Worm (Caenorhabditis elegans) whole organism, young adult: ENCODE data around the gene gtf-2E2.

Experiments
- C06A6.2 ChIP-seq: fragments of 200-800 bp; sonication (Bioruptor generic); conservative IDR thresholded peaks from 2 replicates; pipeline ENCODE4 v1.3.6; 2022; ENCODE audit warnings: missing genetic modification characterization, missing compliant biosample characterization
- C17E4.6 ChIP-seq: fragments of 200-800 bp; sonication (Bioruptor generic); IDR thresholded peaks from 2 replicates; pipeline ENCODE4 v1.3.6; 2022; ENCODE audit warnings: missing genetic modification reagents, missing genetic modification characterization, missing compliant biosample characterization
- F33H1.4 ChIP-seq: fragments of 200-800 bp; sonication (Bioruptor generic); IDR thresholded peaks from 2 replicates; pipeline ENCODE4 v1.3.6; 2022; ENCODE audit warnings: missing genetic modification reagents, missing genetic modification characterization, missing compliant biosample characterization
- F37B4.10 ChIP-seq: fragments of 200-800 bp; sonication (Bioruptor generic); IDR thresholded peaks from 2 replicates; pipeline ENCODE4 v1.3.6; 2022; ENCODE audit warnings: missing genetic modification characterization, missing compliant biosample characterization
- F55B11.4 ChIP-seq: sonication (generic microtip); optimal IDR thresholded peaks from 2 replicates; lab custom pipeline; 2016; ENCODE audit warnings: missing compliant biosample characterization, missing genetic modification characterization, borderline replicate concordance; ENCODE audit not compliant: insufficient read depth
- T07F8.4 ChIP-seq: sonication (generic microtip); optimal IDR thresholded peaks from 2 replicates; lab custom pipeline; 2016; ENCODE audit warnings: mild to moderate bottlenecking, missing genetic modification characterization, moderate library complexity, missing compliant biosample characterization
- Y53F4B.3 ChIP-seq: fragments of 200-800 bp; sonication (Bioruptor generic); IDR thresholded peaks from 2 replicates; pipeline ENCODE4 v1.3.6; 2022; ENCODE audit warnings: missing genetic modification reagents, missing genetic modification characterization, missing compliant biosample characterization
- Y53G8AR.9 ChIP-seq: fragments of 200-800 bp; sonication (Bioruptor generic); conservative IDR thresholded peaks from 2 replicates; pipeline ENCODE4 v1.3.6; 2022; ENCODE audit warnings: missing genetic modification reagents, missing genetic modification characterization, missing compliant biosample characterization
- Y79H2A.3 ChIP-seq: fragments of 200-800 bp; sonication (Bioruptor generic); conservative IDR thresholded peaks from 2 replicates; pipeline ENCODE4 v1.3.6; 2022; ENCODE audit warnings: missing genetic modification reagents, missing genetic modification characterization, missing compliant biosample characterization
- Y95B8A.8 ChIP-seq: fragments of 200-800 bp; sonication (Bioruptor generic); IDR thresholded peaks from 2 replicates; pipeline ENCODE4 v1.3.6; 2022; ENCODE audit warnings: missing genetic modification reagents, missing genetic modification characterization, missing compliant biosample characterization
- atf-7 ChIP-seq: sonication (generic microtip); optimal IDR thresholded peaks from 2 replicates; lab custom pipeline; 2017; ENCODE audit warnings: mild to moderate bottlenecking, missing genetic modification characterization, missing compliant biosample characterization
- athp-1 ChIP-seq: sonication (generic microtip); optimal IDR thresholded peaks from 2 replicates; lab custom pipeline; 2017; ENCODE audit warnings: mild to moderate bottlenecking, missing genetic modification characterization, missing compliant biosample characterization
- attf-5 ChIP-seq: fragments of 200-800 bp; sonication (Bioruptor generic); optimal IDR thresholded peaks from 2 replicates; lab custom pipeline; 2018; ENCODE audit warnings: mild to moderate bottlenecking, missing genetic modification characterization, missing compliant biosample characterization
- ccch-3 ChIP-seq: fragments of 200-800 bp; sonication (Bioruptor generic); optimal IDR thresholded peaks from 2 replicates; lab custom pipeline; 2018; ENCODE audit warnings: mild to moderate bottlenecking, missing genetic modification characterization, missing compliant biosample characterization
- cebp-1 ChIP-seq, 2 experiments: fragments of 200-800 bp in 1 of 2; sonication (Bioruptor generic) in 1 of 2; sonication (generic microtip) in 1 of 2; IDR thresholded peaks in 1 of 2; optimal IDR thresholded peaks in 1 of 2; 2 replicates each; pipeline versions ENCODE4 v1.3.6 to Lab custom; 2017 to 2022; ENCODE audit warnings: missing compliant biosample characterization in 2 of 2, missing genetic modification characterization in 2 of 2, mild to moderate bottlenecking in 1 of 2, missing genetic modification reagents in 1 of 2, moderate library complexity in 1 of 2
- ceh-100 ChIP-seq: fragments of 200-800 bp; sonication (Bioruptor generic); IDR thresholded peaks from 2 replicates; pipeline ENCODE4 v1.3.6; 2022; ENCODE audit warnings: missing genetic modification reagents, missing genetic modification characterization, missing compliant biosample characterization
- ceh-40 ChIP-seq: fragments of 200-800 bp; sonication (Bioruptor generic); IDR thresholded peaks from 2 replicates; pipeline ENCODE4 v1.3.6; 2022; ENCODE audit warnings: missing genetic modification characterization, missing compliant biosample characterization
- ceh-58 ChIP-seq: fragments of 200-800 bp; sonication (Bioruptor generic); IDR thresholded peaks from 2 replicates; pipeline ENCODE4 v1.3.6; 2022; ENCODE audit warnings: missing genetic modification characterization, missing compliant biosample characterization
- ceh-91 ChIP-seq: fragments of 200-800 bp; sonication (Bioruptor generic); IDR thresholded peaks from 2 replicates; pipeline ENCODE4 v1.3.6; 2022; ENCODE audit warnings: missing genetic modification reagents, missing genetic modification characterization, missing compliant biosample characterization
- dox-1 ChIP-seq: fragments of 200-800 bp; sonication (Bioruptor generic); IDR thresholded peaks from 2 replicates; pipeline ENCODE4 v1.3.6; 2022; ENCODE audit warnings: missing genetic modification reagents, missing genetic modification characterization, missing compliant biosample characterization
- efl-1 ChIP-seq: fragments of 150-350 bp; optimal IDR thresholded peaks from 2 replicates; lab custom pipeline; 2014; ENCODE audit warnings: missing biosample characterization, missing genetic modification reagents, missing genetic modification characterization
- egl-18 ChIP-seq: fragments of 200-800 bp; sonication (Bioruptor generic); IDR thresholded peaks from 2 replicates; pipeline ENCODE4 v1.3.6; 2022; ENCODE audit warnings: missing genetic modification reagents, missing genetic modification characterization, missing compliant biosample characterization
- egrh-3 ChIP-seq: fragments of 200-800 bp; sonication (Bioruptor generic); IDR thresholded peaks from 2 replicates; pipeline ENCODE4 v1.3.6; 2022; ENCODE audit warnings: missing genetic modification reagents, missing genetic modification characterization, missing compliant biosample characterization
- hmg-1.2 ChIP-seq: fragments of 200-800 bp; sonication (Bioruptor generic); IDR thresholded peaks from 2 replicates; pipeline ENCODE4 v1.3.6; 2022; ENCODE audit warnings: missing genetic modification reagents, missing genetic modification characterization, missing compliant biosample characterization
- hrde-1 ChIP-seq: sonication (generic microtip); optimal IDR thresholded peaks from 2 replicates; lab custom pipeline; 2016; ENCODE audit warnings: missing genetic modification characterization, mild to moderate bottlenecking, missing compliant biosample characterization, moderate library complexity, missing genotype, missing genetic modification reagents, borderline replicate concordance
- hsf-1 ChIP-seq: fragments of 200-800 bp; sonication (Bioruptor generic); IDR thresholded peaks from 2 replicates; pipeline ENCODE4 v1.3.6; 2022; ENCODE audit warnings: missing genetic modification reagents, missing genetic modification characterization, missing compliant biosample characterization
- lag-1 ChIP-seq: fragments of 200-800 bp; sonication (Bioruptor generic); IDR thresholded peaks from 2 replicates; pipeline ENCODE4 v1.3.6; 2022; ENCODE audit warnings: missing genetic modification reagents, missing genetic modification characterization, missing compliant biosample characterization
- lin-35 ChIP-seq, 3 experiments: fragments of 150-350 bp in 2 of 3; sonication (generic microtip) in 1 of 3; optimal IDR thresholded peaks; 2 replicates each; lab custom pipeline; 2014 to 2018; ENCODE audit warnings: missing biosample characterization in 3 of 3, missing genetic modification characterization in 3 of 3, missing genetic modification reagents in 3 of 3
- lin-40 ChIP-seq: sonication (generic microtip); optimal IDR thresholded peaks from 2 replicates; lab custom pipeline; 2016; ENCODE audit warnings: missing genetic modification characterization, mild to moderate bottlenecking, missing compliant biosample characterization, missing genotype, missing genetic modification reagents
- lin-54 ChIP-seq: fragments of 200-800 bp; sonication (Bioruptor generic); optimal IDR thresholded peaks from 2 replicates; lab custom pipeline; 2018; ENCODE audit warnings: mild to moderate bottlenecking, missing genetic modification characterization, missing compliant biosample characterization
- madf-8 ChIP-seq: fragments of 200-800 bp; sonication (Bioruptor generic); conservative IDR thresholded peaks from 2 replicates; pipeline ENCODE4 v1.3.6; 2022; ENCODE audit warnings: missing genetic modification reagents, missing genetic modification characterization, missing compliant biosample characterization
- mes-4 ChIP-seq: sonication (generic microtip); optimal IDR thresholded peaks from 2 replicates; lab custom pipeline; 2016; ENCODE audit warnings: missing genotype, missing genetic modification characterization, missing compliant biosample characterization
- mxl-1 ChIP-seq: sonication (generic microtip); optimal IDR thresholded peaks from 2 replicates; lab custom pipeline; 2016; ENCODE audit warnings: missing genetic modification characterization, missing compliant biosample characterization
- nfya-2 ChIP-seq: fragments of 200-800 bp; sonication (Bioruptor generic); IDR thresholded peaks from 2 replicates; pipeline ENCODE4 v1.3.6; 2022; ENCODE audit warnings: missing genetic modification reagents, missing genetic modification characterization, missing compliant biosample characterization
- nhr-80 ChIP-seq: sonication (generic microtip); optimal IDR thresholded peaks from 2 replicates; lab custom pipeline; 2016; ENCODE audit warnings: missing genetic modification characterization, missing compliant biosample characterization
- pbrm-1 ChIP-seq: fragments of 200-800 bp; sonication (Bioruptor generic); IDR thresholded peaks from 2 replicates; pipeline ENCODE4 v1.3.6; 2022; ENCODE audit warnings: missing genetic modification reagents, missing genetic modification characterization, missing compliant biosample characterization
- pha-4 ChIP-seq: fragments of 150-350 bp; sonication (generic microtip); optimal IDR thresholded peaks from 2 replicates; lab custom pipeline; 2014; ENCODE audit warnings: missing biosample characterization, missing genetic modification reagents, missing genetic modification characterization
- rec-8 ChIP-seq, 2 experiments: sonication (generic microtip); optimal IDR thresholded peaks; 2 replicates each; lab custom pipeline; 2016; ENCODE audit warnings: mild to moderate bottlenecking in 2 of 2, missing genetic modification characterization in 2 of 2, missing genetic modification reagents in 2 of 2, missing genotype in 2 of 2, missing biosample characterization in 1 of 2, missing compliant biosample characterization in 1 of 2, moderate library complexity in 1 of 2
- sptf-2 ChIP-seq: fragments of 200-800 bp; sonication (Bioruptor generic); optimal IDR thresholded peaks from 2 replicates; lab custom pipeline; 2018; ENCODE audit warnings: mild to moderate bottlenecking, missing genetic modification characterization, missing compliant biosample characterization
- unc-130 ChIP-seq: sonication (generic microtip); optimal IDR thresholded peaks from 2 replicates; lab custom pipeline; 2016; ENCODE audit warnings: missing genetic modification reagents, missing genetic modification characterization, missing compliant biosample characterization
- unc-62 ChIP-seq: fragments of 150-350 bp; optimal IDR thresholded peaks from 2 replicates; lab custom pipeline; 2014; ENCODE audit warnings: missing biosample characterization, missing genetic modification reagents, missing genetic modification characterization
- xnd-1 ChIP-seq: sonication (generic microtip); optimal IDR thresholded peaks from 2 replicates; lab custom pipeline; 2016; ENCODE audit warnings: missing genotype, missing genetic modification reagents, missing genetic modification characterization, missing compliant biosample characterization
- zim-3 ChIP-seq: sonication (generic microtip); optimal IDR thresholded peaks from 2 replicates; lab custom pipeline; 2017; ENCODE audit warnings: mild to moderate bottlenecking, missing genetic modification characterization, moderate library complexity, missing compliant biosample characterization
- ztf-22 ChIP-seq: fragments of 200-800 bp; sonication (Bioruptor generic); optimal IDR thresholded peaks from 2 replicates; lab custom pipeline; 2018; ENCODE audit warnings: mild to moderate bottlenecking, missing genetic modification characterization, moderate library complexity, missing compliant biosample characterization
- ztf-26 ChIP-seq: sonication (generic microtip); optimal IDR thresholded peaks from 2 replicates; lab custom pipeline; 2017; ENCODE audit warnings: missing genetic modification characterization, missing compliant biosample characterization
- ztf-3 ChIP-seq: fragments of 200-800 bp; sonication (Bioruptor generic); optimal IDR thresholded peaks from 2 replicates; lab custom pipeline; 2018; ENCODE audit warnings: mild to moderate bottlenecking, missing genetic modification characterization, missing compliant biosample characterization
- ztf-6 ChIP-seq: fragments of 200-800 bp; sonication (Bioruptor generic); IDR thresholded peaks from 2 replicates; pipeline ENCODE4 v1.3.6; 2022; ENCODE audit warnings: missing genetic modification reagents, missing genetic modification characterization, missing compliant biosample characterization

gtf-2E2 gene

ce11 chrII:11582698-11583097 is 40.4 kb upstream of the gtf-2E2 start, which contains the start of gene ints-7 (continued):
- no peak for TF ChIP-seq lin-35 (GFP tag; optimal IDR thresholded peaks at IDR 0.05; lab: Kevin White, UChicago)
- no peak for TF ChIP-seq Y79H2A.3
- TF ChIP-seq Y95B8A.8 (GFP tag; lab: Robert Waterston, UW): no peak
- TF ChIP-seq dox-1 (GFP tag; lab: Robert Waterston, UW): no peak
- no peak for TF ChIP-seq T07F8.4 (tag; lab: Kevin White, UChicago)
- no peak for TF ChIP-seq ceh-58 (GFP tag; lab: Robert Waterston, UW)
- no peak for TF ChIP-seq sptf-2 (GFP tag; lab: Kevin White, UChicago)
- no peak for TF ChIP-seq egl-18 (GFP tag; lab: Robert Waterston, UW)
- no peak for TF ChIP-seq ceh-40
- no peak for TF ChIP-seq ccch-3 (GFP tag; lab: Kevin White, UChicago)
- no peak for TF ChIP-seq ztf-26 (tag; lab: Kevin White, UChicago)
- no peak for TF ChIP-seq lin-40 (tag; lab: Kevin White, UChicago)
- TF ChIP-seq unc-62 (GFP tag; lab: Kevin White, UChicago): no peak
- no peak for TF ChIP-seq athp-1
- no peak for TF ChIP-seq hmg-1.2 (GFP tag; lab: Robert Waterston, UW)
- 0 out of 2 replicates have a peak, but pooled peaks have one; percentile 42 for TF ChIP-seq hsf-1
- peak; percentile 64 for TF ChIP-seq hrde-1 (tag; lab: Kevin White, UChicago)
- TF ChIP-seq F33H1.4 (GFP tag; lab: Robert Waterston, UW): no peak
- TF ChIP-seq nfya-2 (GFP tag; lab: Robert Waterston, UW): no peak
- no peak for TF ChIP-seq atf-7 (tag; lab: Kevin White, UChicago)
- no peak for TF ChIP-seq ceh-100 (GFP tag; lab: Robert Waterston, UW)
- no peak for TF ChIP-seq unc-130 (GFP tag; lab: Kevin White, UChicago)
- TF ChIP-seq mxl-1 (tag; lab: Kevin White, UChicago): no peak
- TF ChIP-seq attf-5: no peak
- TF ChIP-seq xnd-1 (tag; lab: Kevin White, UChicago): peak; percentile 7
- no peak for TF ChIP-seq Y53F4B.3
- no peak for TF ChIP-seq egrh-3
- no peak for TF ChIP-seq zim-3 (tag; lab: Kevin White, UChicago)
- no peak for TF ChIP-seq C06A6.2 (GFP tag; lab: Robert Waterston, UW)
- TF ChIP-seq C17E4.6 (GFP tag; lab: Robert Waterston, UW): 0 out of 2 replicates have a peak, but pooled peaks have one; percentile 31
- TF ChIP-seq ztf-3 (GFP tag; lab: Kevin White, UChicago): no peak
- no peak for TF ChIP-seq F37B4.10 (GFP tag; lab: Robert Waterston, UW)

DNA sequence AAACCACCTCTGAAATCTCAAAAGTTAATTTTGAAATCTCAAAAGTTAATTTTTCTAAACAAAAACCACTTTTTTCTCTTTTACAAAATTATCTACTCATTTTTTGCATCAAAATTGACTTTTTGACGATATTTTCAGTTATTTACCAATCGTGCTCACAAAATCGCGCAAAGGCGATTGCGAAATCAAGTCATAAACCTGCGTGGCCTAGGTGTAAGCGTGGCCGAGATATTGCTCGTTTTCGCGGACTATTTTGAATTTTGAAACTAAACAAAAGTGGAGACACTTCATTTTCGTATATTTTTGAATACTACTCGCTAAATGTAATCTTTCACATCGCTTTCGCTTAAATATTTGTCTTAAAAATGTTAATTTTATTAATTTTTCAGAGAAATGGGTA is 36.0 kb upstream of the gtf-2E2 start, which contains the start of gene smc-6:
smc-6 (plus strand) TSS at position 390 of the 400 bp plus-strand sequence.
- no peak for TF ChIP-seq ceh-91 (GFP tag; lab: Robert Waterston, UW)
- peak; percentile 28 for TF ChIP-seq nhr-80 (tag; lab: Kevin White, UChicago)
- TF ChIP-seq unc-62 (GFP tag; lab: Kevin White, UChicago): no peak
- peak; percentile 77 for TF ChIP-seq attf-5
- no peak for TF ChIP-seq mes-4 (tag; lab: Kevin White, UChicago)
- no peak for TF ChIP-seq nfya-2 (GFP tag; lab: Robert Waterston, UW)
- no peak for TF ChIP-seq F55B11.4
- peak; percentile 96 for TF ChIP-seq cebp-1 (GFP tag; IDR thresholded peaks at IDR 0.05; lab: Robert Waterston, UW)
- peak; percentile 99 for TF ChIP-seq cebp-1 (tag; optimal IDR thresholded peaks at IDR 0.05; lab: Kevin White, UChicago)

ce11 chrII:11577861-11578260 is 35.6 kb upstream of the gtf-2E2 start:
- TF ChIP-seq madf-8 (peak; percentile 96), egl-18 (GFP tag; lab: Robert Waterston, UW) (no peak), lag-1 (GFP tag; lab: Robert Waterston, UW) (no peak), ztf-6 (no peak), Y53G8AR.9 (no peak), lin-54 (peak; percentile 80), rec-8 (tag; optimal IDR thresholded peaks at IDR 0.05; lab: Kevin White, UChicago) (no peak), ztf-22 (GFP tag; lab: Kevin White, UChicago) (no peak), nfya-2 (GFP tag; lab: Robert Waterston, UW) (no peak), pha-4 (tag; lab: Kevin White, UChicago) (no peak), zim-3 (tag; lab: Kevin White, UChicago) (no peak), pbrm-1 (GFP tag; lab: Robert Waterston, UW) (0 out of 2 replicates have a peak, but pooled peaks have one; percentile 21), efl-1 (peak; percentile 97)
